Fruit fly (Drosophila melanogaster) whole organism, embryonic: ENCODE data around the gene Ugt316A1.

Source experiments
- Atf3 ChIP-seq: fragments of 200-800 bp; sonication (Bioruptor generic); optimal IDR thresholded peaks from 3 replicates; lab custom pipeline; 2016; ENCODE audit warnings: missing biosample characterization, missing genetic modification characterization
- CG10267 ChIP-seq: fragments of 200-800 bp; sonication (Bioruptor generic); optimal IDR thresholded peaks from 2 replicates; lab custom pipeline; 2018; ENCODE audit warnings: missing biosample characterization, mild to moderate bottlenecking, missing genetic modification characterization, moderate library complexity
- CG11504 ChIP-seq: fragments of 200-800 bp; sonication (Bioruptor generic); optimal IDR thresholded peaks from 3 replicates; lab custom pipeline; 2019; ENCODE audit warnings: missing biosample characterization, mild to moderate bottlenecking, missing genetic modification characterization, moderate library complexity
- CG11696 ChIP-seq: fragments of 200-800 bp; sonication (Bioruptor generic); IDR thresholded peaks from 2 replicates; pipeline ENCODE4 v1.3.6; 2022; ENCODE audit warnings: missing biosample characterization, missing genetic modification characterization
- CG12155 ChIP-seq: fragments of 200-800 bp; sonication (Bioruptor generic); optimal IDR thresholded peaks from 3 replicates; lab custom pipeline; 2016; ENCODE audit warnings: missing biosample characterization, missing genetic modification characterization
- CG13424 ChIP-seq: fragments of 200-800 bp; sonication (Bioruptor generic); optimal IDR thresholded peaks from 2 replicates; lab custom pipeline; 2019; ENCODE audit warnings: missing biosample characterization, mild to moderate bottlenecking, missing genetic modification characterization, moderate library complexity
- CG17328 ChIP-seq: fragments of 200-800 bp; sonication (Bioruptor generic); IDR thresholded peaks from 2 replicates; pipeline ENCODE4 v1.3.6; 2022; ENCODE audit warnings: missing biosample characterization, missing genetic modification characterization
- CG17359 ChIP-seq: fragments of 200-800 bp; sonication (Bioruptor generic); optimal IDR thresholded peaks from 3 replicates; lab custom pipeline; 2018; ENCODE audit warnings: missing biosample characterization, mild to moderate bottlenecking, missing genetic modification characterization, moderate library complexity
- CG17568 ChIP-seq: fragments of 200-800 bp; sonication (Bioruptor generic); optimal IDR thresholded peaks from 2 replicates; lab custom pipeline; 2018; ENCODE audit warnings: missing biosample characterization, mild to moderate bottlenecking, missing genetic modification characterization, moderate library complexity
- CG2678 ChIP-seq: fragments of 200-800 bp; sonication (Bioruptor generic); optimal IDR thresholded peaks from 3 replicates; lab custom pipeline; 2019; ENCODE audit warnings: missing biosample characterization, mild to moderate bottlenecking, missing genetic modification characterization, moderate library complexity
- CG31388 ChIP-seq: fragments of 200-800 bp; sonication (Bioruptor generic); optimal IDR thresholded peaks from 2 replicates; lab custom pipeline; 2016; ENCODE audit warnings: missing biosample characterization, missing genetic modification characterization
- CG3281 ChIP-seq: fragments of 200-800 bp; sonication (Bioruptor generic); optimal IDR thresholded peaks from 3 replicates; lab custom pipeline; 2017; ENCODE audit warnings: missing biosample characterization, mild to moderate bottlenecking, missing genetic modification characterization
- CG33213 ChIP-seq: fragments of 200-800 bp; sonication (Bioruptor generic); optimal IDR thresholded peaks from 3 replicates; lab custom pipeline; 2016; ENCODE audit warnings: missing biosample characterization, missing genetic modification characterization
- CG3726 ChIP-seq: fragments of 200-800 bp; sonication (Bioruptor generic); IDR thresholded peaks from 3 replicates; pipeline ENCODE4, ENCODE4 v1.3.6; 2022; ENCODE audit warnings: missing biosample characterization, missing genetic modification characterization
- CG3847 ChIP-seq: fragments of 200-800 bp; sonication (Bioruptor generic); IDR thresholded peaks from 2 replicates; pipeline ENCODE4 v1.3.6; 2022; ENCODE audit warnings: missing biosample characterization, missing genetic modification characterization
- CG4328 ChIP-seq: fragments of 200-800 bp; sonication (Bioruptor generic); optimal IDR thresholded peaks from 3 replicates; lab custom pipeline; 2017; ENCODE audit warnings: missing biosample characterization, missing genetic modification reagents, missing genetic modification characterization
- CG4617 ChIP-seq: fragments of 200-800 bp; sonication (Bioruptor generic); optimal IDR thresholded peaks from 3 replicates; lab custom pipeline; 2016; ENCODE audit warnings: missing biosample characterization, missing genetic modification characterization, borderline replicate concordance
- CG7745 ChIP-seq: fragments of 200-800 bp; sonication (Bioruptor generic); optimal IDR thresholded peaks from 2 replicates; lab custom pipeline; 2018; ENCODE audit warnings: missing biosample characterization, mild to moderate bottlenecking, missing genetic modification characterization, moderate library complexity
- Camta ChIP-seq: fragments of 200-800 bp; sonication (Bioruptor generic); optimal IDR thresholded peaks from 2 replicates; lab custom pipeline; 2016; ENCODE audit warnings: missing biosample characterization, missing genetic modification characterization
- CoRest ChIP-seq: fragments of 200-800 bp; sonication (Bioruptor generic); optimal IDR thresholded peaks from 3 replicates; lab custom pipeline; 2018; ENCODE audit warnings: missing biosample characterization, mild to moderate bottlenecking, missing genetic modification characterization, moderate library complexity
- Dip3 ChIP-seq: fragments of 200-800 bp; sonication (Bioruptor generic); optimal IDR thresholded peaks from 3 replicates; lab custom pipeline; 2016; ENCODE audit warnings: missing biosample characterization, missing genetic modification characterization
- Dp ChIP-seq: fragments of 200-800 bp; sonication (Bioruptor generic); optimal IDR thresholded peaks from 2 replicates; lab custom pipeline; 2018; ENCODE audit warnings: missing biosample characterization, mild to moderate bottlenecking, missing genetic modification characterization, moderate library complexity
- E2f2 ChIP-seq: fragments of 200-800 bp; sonication (Bioruptor generic); IDR thresholded peaks from 2 replicates; pipeline ENCODE4 v1.3.6; 2022; ENCODE audit warnings: missing biosample characterization, missing genetic modification characterization
- Ets65A ChIP-seq: fragments of 200-800 bp; sonication (Bioruptor generic); peaks from one replicate; lab custom pipeline; 2016; ENCODE audit warnings: missing biosample characterization, missing genetic modification characterization
- Ets97D ChIP-seq: fragments of 200-800 bp; sonication (Bioruptor generic); optimal IDR thresholded peaks from 3 replicates; lab custom pipeline; 2016; ENCODE audit warnings: missing biosample characterization, missing genetic modification characterization
- Gsc ChIP-seq: fragments of 200-800 bp; sonication (Bioruptor generic); IDR thresholded peaks from 2 replicates; pipeline ENCODE4 v1.3.6; 2022; ENCODE audit warnings: missing biosample characterization, missing genetic modification characterization
- Gug ChIP-seq: fragments of 200-800 bp; sonication (Bioruptor generic); IDR thresholded peaks from 4 replicates; pipeline ENCODE4 v1.3.6; 2022; ENCODE audit warnings: missing biosample characterization, missing genetic modification characterization
- H15 ChIP-seq: fragments of 200-800 bp; sonication (Bioruptor generic); IDR thresholded peaks from 3 replicates; pipeline ENCODE4 v1.3.6; 2022; ENCODE audit warnings: missing biosample characterization, missing genetic modification characterization
- HLH3B ChIP-seq: fragments of 200-800 bp; sonication (Bioruptor generic); IDR thresholded peaks from 2 replicates; pipeline ENCODE4 v1.3.6; 2022; ENCODE audit warnings: missing biosample characterization, missing genetic modification characterization
- HLH4C ChIP-seq: fragments of 200-800 bp; sonication (Bioruptor generic); IDR thresholded peaks from 3 replicates; pipeline ENCODE4 v1.3.6; 2022; ENCODE audit warnings: missing biosample characterization, missing genetic modification characterization; ENCODE audit not compliant: partially characterized antibody
- Mrtf ChIP-seq: fragments of 200-800 bp; sonication (Bioruptor generic); IDR thresholded peaks from 3 replicates; pipeline ENCODE4 v1.3.6; 2022; ENCODE audit warnings: missing biosample characterization, missing genetic modification characterization
- NC2α ChIP-seq: fragments of 200-800 bp; sonication (Bioruptor generic); optimal IDR thresholded peaks from 2 replicates; lab custom pipeline; 2016; ENCODE audit warnings: missing biosample characterization, missing genetic modification characterization
- NK7.1 ChIP-seq: fragments of 200-800 bp; sonication (Bioruptor generic); optimal IDR thresholded peaks from 3 replicates; lab custom pipeline; 2016; ENCODE audit warnings: missing biosample characterization, missing genetic modification characterization
- Nf-YB ChIP-seq: fragments of 200-800 bp; sonication (Bioruptor generic); optimal IDR thresholded peaks from 3 replicates; lab custom pipeline; 2019; ENCODE audit warnings: missing biosample characterization, mild to moderate bottlenecking, missing genetic modification characterization, moderate library complexity
- Pdp1 ChIP-seq, 2 experiments: fragments of 200-800 bp; sonication (Bioruptor generic); optimal IDR thresholded peaks; 3 replicates each; lab custom pipeline; 2016; ENCODE audit warnings: missing biosample characterization in 2 of 2, missing genetic modification characterization in 2 of 2, mild to moderate bottlenecking in 1 of 2, moderate library complexity in 1 of 2
- Scr ChIP-seq: fragments of 200-800 bp; sonication (Bioruptor generic); IDR thresholded peaks from 2 replicates; pipeline ENCODE4 v1.3.6; 2022; ENCODE audit warnings: missing biosample characterization, missing genetic modification characterization; ENCODE audit not compliant: partially characterized antibody
- Sin3A ChIP-seq: fragments of >200 bp; optimal IDR thresholded peaks from 2 replicates; lab custom pipeline; 2018
- Taf1 ChIP-seq: fragments of 200-800 bp; sonication (Bioruptor generic); IDR thresholded peaks from 2 replicates; pipeline ENCODE4 v1.3.6; 2022; ENCODE audit warnings: missing biosample characterization, missing genetic modification characterization
- cwo ChIP-seq: fragments of 200-800 bp; sonication (Bioruptor generic); optimal IDR thresholded peaks from 3 replicates; lab custom pipeline; 2017; ENCODE audit warnings: missing biosample characterization, missing genetic modification characterization, mild to moderate bottlenecking, moderate library complexity, missing genetic modification reagents
- dm ChIP-seq: fragments of 200-800 bp; sonication (Bioruptor generic); optimal IDR thresholded peaks from 3 replicates; lab custom pipeline; 2016; ENCODE audit warnings: missing biosample characterization, missing genetic modification characterization
- dmrt11E ChIP-seq: fragments of 200-800 bp; sonication (Bioruptor generic); optimal IDR thresholded peaks from 3 replicates; lab custom pipeline; 2018; ENCODE audit warnings: missing biosample characterization, mild to moderate bottlenecking, missing genetic modification characterization, moderate library complexity
- ham ChIP-seq: fragments of 200-800 bp; sonication (Bioruptor generic); IDR thresholded peaks from 2 replicates; pipeline ENCODE4 v1.3.6; 2022; ENCODE audit warnings: missing biosample characterization, missing genetic modification characterization
- lab ChIP-seq: fragments of 200-800 bp; sonication (Bioruptor generic); optimal IDR thresholded peaks from 3 replicates; lab custom pipeline; 2017; ENCODE audit warnings: missing biosample characterization, missing genetic modification characterization, mild to moderate bottlenecking, moderate library complexity, missing genetic modification reagents
- maf-S ChIP-seq: fragments of 200-800 bp; sonication (Bioruptor generic); optimal IDR thresholded peaks from 2 replicates; lab custom pipeline; 2016; ENCODE audit warnings: missing biosample characterization, missing genetic modification characterization
- nau ChIP-seq: fragments of 200-800 bp; sonication (Bioruptor generic); optimal IDR thresholded peaks from 3 replicates; lab custom pipeline; 2017; ENCODE audit warnings: missing biosample characterization, mild to moderate bottlenecking, missing genetic modification characterization, missing genetic modification reagents
- pho ChIP-seq: fragments of 200-800 bp; sonication (Bioruptor generic); optimal IDR thresholded peaks from 2 replicates; lab custom pipeline; 2016; ENCODE audit warnings: missing biosample characterization, missing genetic modification characterization
- phol ChIP-seq: fragments of 200-800 bp; sonication (Bioruptor generic); optimal IDR thresholded peaks from 3 replicates; lab custom pipeline; 2018; ENCODE audit warnings: missing biosample characterization, mild to moderate bottlenecking, missing genetic modification characterization, moderate library complexity
- rib ChIP-seq: fragments of 200-800 bp; sonication (Bioruptor generic); IDR thresholded peaks from 2 replicates; pipeline ENCODE4 v1.3.6; 2022; ENCODE audit warnings: missing biosample characterization, missing genetic modification characterization
- sima ChIP-seq: fragments of 200-800 bp; sonication (Bioruptor generic); optimal IDR thresholded peaks from 2 replicates; lab custom pipeline; 2016; ENCODE audit warnings: missing biosample characterization, missing genetic modification characterization
- slou ChIP-seq: fragments of 200-800 bp; sonication (Bioruptor generic); optimal IDR thresholded peaks from 3 replicates; lab custom pipeline; 2016; ENCODE audit warnings: missing biosample characterization, missing genetic modification characterization
- twi ChIP-seq: fragments of 200-800 bp; optimal IDR thresholded peaks from 2 replicates; lab custom pipeline; 2019; ENCODE audit warnings: missing biosample characterization, mild to moderate bottlenecking, missing genetic modification characterization, moderate library complexity
- unpg ChIP-seq: fragments of 200-800 bp; sonication (Bioruptor generic); optimal IDR thresholded peaks from 3 replicates; lab custom pipeline; 2018; ENCODE audit warnings: missing biosample characterization, mild to moderate bottlenecking, missing genetic modification characterization, moderate library complexity

Ugt316A1 gene

DNA sequence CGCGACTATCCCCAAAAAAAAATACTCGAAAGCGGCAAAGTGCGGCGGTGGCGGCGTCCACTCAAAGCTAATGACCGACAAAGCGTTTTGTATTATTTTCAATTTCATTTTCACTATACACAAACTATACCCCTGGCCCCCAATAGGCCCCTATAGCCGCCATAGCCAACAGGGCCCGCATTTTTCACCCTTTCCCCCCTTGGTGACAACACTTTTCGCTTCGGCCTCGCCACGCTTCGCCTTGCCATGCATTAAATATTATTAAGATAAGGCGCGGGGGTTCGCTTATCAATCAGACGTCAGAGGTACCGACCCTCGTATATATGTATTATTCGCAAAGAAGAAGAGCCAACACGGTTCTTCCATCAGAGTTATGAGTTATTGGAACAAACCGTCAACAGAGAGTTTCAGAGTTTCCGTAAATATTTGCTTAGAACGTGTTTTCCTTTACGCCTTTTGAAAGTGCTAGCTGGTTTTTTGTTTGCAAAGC is 22.4 kb downstream of the Ugt316A1 start (continued):
- peak; percentile 4 for TF ChIP-seq CG13424 (tag; lab: Kevin White, UChicago)
- no peak for TF ChIP-seq Camta
- TF ChIP-seq HLH3B = no peak; the same call in 1 of the 2 replicates
- no peak for TF ChIP-seq phol
- no peak for TF ChIP-seq NC2α (GFP tag; lab: Kevin White, UChicago)
- TF ChIP-seq maf-S = no peak
- no peak for TF ChIP-seq nau (GFP tag; lab: Kevin White, UChicago)
- TF ChIP-seq CG12155 (GFP tag; lab: Kevin White, UChicago) = no peak
- TF ChIP-seq CG2678 (tag; lab: Kevin White, UChicago) = peak; percentile 30
- no peak for TF ChIP-seq CG17328 (GFP tag; lab: Robert Waterston, UW)
- TF ChIP-seq CG4617 (GFP tag; lab: Kevin White, UChicago) = no peak
- no peak for TF ChIP-seq pho (GFP tag; lab: Kevin White, UChicago)
- TF ChIP-seq HLH4C (GFP tag; lab: Robert Waterston, UW) = no peak
- TF ChIP-seq Gug = no peak
- no peak for TF ChIP-seq Mrtf (GFP tag; lab: Robert Waterston, UW)
- TF ChIP-seq dm (GFP tag; lab: Kevin White, UChicago) = no peak
- no peak for TF ChIP-seq Scr (GFP tag; lab: Robert Waterston, UW)
- no peak for TF ChIP-seq Pdp1 (GFP tag; optimal IDR thresholded peaks at IDR 0.05; lab: Kevin White, UChicago)
- TF ChIP-seq Gsc (GFP tag; lab: Robert Waterston, UW) = no peak
- no peak for TF ChIP-seq Dp (GFP tag; lab: Kevin White, UChicago)
- TF ChIP-seq CG10267 = no peak
- peak; percentile 37 for TF ChIP-seq cwo (GFP tag; lab: Kevin White, UChicago)
- peak; percentile 33 for TF ChIP-seq unpg (GFP tag; lab: Kevin White, UChicago)
- no peak for TF ChIP-seq CG7745
- no peak for TF ChIP-seq CG3726 (GFP tag; lab: Robert Waterston, UW)
- TF ChIP-seq dmrt11E (tag; lab: Kevin White, UChicago) = peak; percentile 41
- no peak for TF ChIP-seq CG11504 (tag; lab: Kevin White, UChicago)
- TF ChIP-seq NK7.1 = no peak
- no peak for TF ChIP-seq ham
- TF ChIP-seq Nf-YB = no peak
- TF ChIP-seq CG31388 (GFP tag; lab: Kevin White, UChicago) = no peak
- TF ChIP-seq CG4328 = no peak
- no peak for TF ChIP-seq Atf3 (GFP tag; lab: Kevin White, UChicago)
- TF ChIP-seq Ets65A = no peak
- TF ChIP-seq twi (tag; lab: Kevin White, UChicago) = no peak
- no peak for TF ChIP-seq Dip3 (GFP tag; lab: Kevin White, UChicago)
- TF ChIP-seq rib (GFP tag; lab: Robert Waterston, UW) = peak; percentile 82
- TF ChIP-seq slou (GFP tag; lab: Kevin White, UChicago) = no peak
- TF ChIP-seq CoRest (tag; lab: Kevin White, UChicago) = no peak
- TF ChIP-seq CG3281 = peak; percentile 50
- no peak for TF ChIP-seq Ets97D (GFP tag; lab: Kevin White, UChicago)
- peak; percentile 12; the same call in 1 of the 2 replicates for TF ChIP-seq CG3847 (GFP tag; lab: Robert Waterston, UW)
- no peak for TF ChIP-seq E2f2 (GFP tag; lab: Robert Waterston, UW)
- TF ChIP-seq H15 (GFP tag; lab: Robert Waterston, UW) = no peak
- no peak for TF ChIP-seq sima (GFP tag; lab: Kevin White, UChicago)
- no peak for TF ChIP-seq Sin3A (lab: Kevin White, UChicago)
- peak; percentile 44 for TF ChIP-seq CG17568
- TF ChIP-seq CG17359 (tag; lab: Kevin White, UChicago) = peak; percentile 19
- TF ChIP-seq Taf1 (GFP tag; lab: Robert Waterston, UW) = no peak
- no peak for TF ChIP-seq CG33213 (GFP tag; lab: Kevin White, UChicago)
- TF ChIP-seq lab (GFP tag; lab: Kevin White, UChicago) = peak; percentile 82
- TF ChIP-seq CG11696 (GFP tag; lab: Robert Waterston, UW) = no peak
